Worm (Caenorhabditis elegans) whole organism, mixed stage, embryonic: ENCODE measurements around the gene wbp-11.

Experiments
- M03D4.4 ChIP-seq: sonication (generic microtip); optimal IDR thresholded peaks from 2 replicates; lab custom pipeline; 2017; ENCODE audit warnings: mild to moderate bottlenecking, missing genetic modification characterization, missing compliant biosample characterization
- bed-3 ChIP-seq: fragments of 200-800 bp; sonication (Bioruptor generic); optimal IDR thresholded peaks from 3 replicates; lab custom pipeline; 2018; ENCODE audit warnings: mild to moderate bottlenecking, missing genetic modification characterization, moderate library complexity, missing compliant biosample characterization
- blmp-1 ChIP-seq: fragments of 150-350 bp; optimal IDR thresholded peaks from 2 replicates; lab custom pipeline; 2014; ENCODE audit warnings: missing biosample characterization, missing genetic modification characterization
- ceh-39 ChIP-seq: fragments of 150-350 bp; optimal IDR thresholded peaks from 2 replicates; lab custom pipeline; 2014; ENCODE audit warnings: missing biosample characterization, missing genetic modification characterization
- ceh-43 ChIP-seq: fragments of 200-800 bp; sonication (Bioruptor generic); optimal IDR thresholded peaks from 2 replicates; lab custom pipeline; 2018; ENCODE audit warnings: mild to moderate bottlenecking, missing genetic modification characterization, moderate library complexity, missing compliant biosample characterization
- ceh-83 ChIP-seq: fragments of 200-800 bp; sonication (Bioruptor generic); optimal IDR thresholded peaks from 2 replicates; lab custom pipeline; 2018; ENCODE audit warnings: mild to moderate bottlenecking, missing genetic modification characterization, missing compliant biosample characterization
- ces-1 ChIP-seq: fragments of 150-350 bp; optimal IDR thresholded peaks from 2 replicates; lab custom pipeline; 2014; ENCODE audit warnings: missing biosample characterization, missing genetic modification reagents, missing genetic modification characterization
- flh-1 ChIP-seq: fragments of 200-800 bp; sonication (Bioruptor generic); optimal IDR thresholded peaks from 2 replicates; lab custom pipeline; 2018; ENCODE audit warnings: mild to moderate bottlenecking, missing genetic modification characterization, moderate library complexity, missing compliant biosample characterization
- hlh-1 ChIP-seq: fragments of 150-350 bp; optimal IDR thresholded peaks from 2 replicates; lab custom pipeline; 2014; ENCODE audit warnings: missing biosample characterization, missing genetic modification reagents, missing genetic modification characterization
- lin-13 ChIP-seq: fragments of 150-350 bp; optimal IDR thresholded peaks from 2 replicates; lab custom pipeline; 2014; ENCODE audit warnings: missing biosample characterization, missing genetic modification characterization
- lin-32 ChIP-seq: fragments of 200-800 bp; sonication (Bioruptor generic); optimal IDR thresholded peaks from 2 replicates; lab custom pipeline; 2018; ENCODE audit warnings: mild to moderate bottlenecking, missing genetic modification characterization, missing compliant biosample characterization
- mab-5 ChIP-seq: fragments of 150-350 bp; optimal IDR thresholded peaks from 2 replicates; lab custom pipeline; 2014; ENCODE audit warnings: missing biosample characterization, missing genetic modification characterization
- mep-1 ChIP-seq: fragments of 150-350 bp; optimal IDR thresholded peaks from 2 replicates; lab custom pipeline; 2017; ENCODE audit warnings: missing biosample characterization, missing genetic modification reagents, missing genetic modification characterization, inconsistent platforms
- mls-2 ChIP-seq: sonication (generic microtip); optimal IDR thresholded peaks from 2 replicates; lab custom pipeline; 2016; ENCODE audit warnings: mild to moderate bottlenecking, missing genetic modification characterization, moderate library complexity, missing compliant biosample characterization
- nhr-12 ChIP-seq: fragments of 150-350 bp; optimal IDR thresholded peaks from 2 replicates; lab custom pipeline; 2014; ENCODE audit warnings: missing biosample characterization, missing genetic modification characterization
- nhr-237 ChIP-seq: fragments of 150-350 bp; optimal IDR thresholded peaks from 2 replicates; lab custom pipeline; 2014; ENCODE audit warnings: missing biosample characterization, missing genetic modification characterization
- nhr-76 ChIP-seq: sonication (generic microtip); optimal IDR thresholded peaks from 2 replicates; lab custom pipeline; 2017; ENCODE audit warnings: missing biosample characterization, missing genetic modification characterization
- sem-2 ChIP-seq: fragments of 200-800 bp; sonication (Bioruptor generic); optimal IDR thresholded peaks from 2 replicates; lab custom pipeline; 2018; ENCODE audit warnings: mild to moderate bottlenecking, missing genetic modification characterization, missing compliant biosample characterization
- tbx-8 ChIP-seq: fragments of 200-800 bp; sonication (Bioruptor generic); optimal IDR thresholded peaks from 2 replicates; lab custom pipeline; 2018; ENCODE audit warnings: mild to moderate bottlenecking, missing genetic modification characterization, moderate library complexity, missing compliant biosample characterization
- unc-120 ChIP-seq: sonication (generic microtip); optimal IDR thresholded peaks from 2 replicates; lab custom pipeline; 2017; ENCODE audit warnings: missing genetic modification characterization, missing compliant biosample characterization; ENCODE audit not compliant: poor library complexity, severe bottlenecking
- unc-62 ChIP-seq: fragments of 150-350 bp; optimal IDR thresholded peaks from 2 replicates; lab custom pipeline; 2014; ENCODE audit warnings: missing biosample characterization, missing genetic modification reagents, missing genetic modification characterization
- zip-8 ChIP-seq: fragments of 150-350 bp; optimal IDR thresholded peaks from 2 replicates; lab custom pipeline; 2014; ENCODE audit warnings: missing biosample characterization, missing genetic modification characterization
- ztf-11 ChIP-seq: fragments of 150-350 bp; optimal IDR thresholded peaks from 2 replicates; lab custom pipeline; 2014; ENCODE audit warnings: missing biosample characterization, missing genetic modification characterization

wbp-11 gene

ce11 chrII:10221627-10222026 is 48.9 kb downstream of the wbp-11 start:
- no peak for TF ChIP-seq flh-1
- no peak for TF ChIP-seq hlh-1 (tag; lab: Kevin White, UChicago)
- no peak for TF ChIP-seq zip-8
- TF ChIP-seq lin-13 (tag; lab: Kevin White, UChicago), result no peak
- no peak for TF ChIP-seq ceh-39 (tag; lab: Kevin White, UChicago)
- no peak for TF ChIP-seq nhr-76 (tag; lab: Kevin White, UChicago)
- TF ChIP-seq sem-2 (GFP tag; lab: Kevin White, UChicago), result no peak

ce11 chrII:10222577-10222976 is 49.9 kb downstream of the wbp-11 start, which contains the start of gene plc-3:
Gene plc-3, plus strand, starts transcription at chrII:10222877.
- TF ChIP-seq mab-5 (tag; lab: Kevin White, UChicago), result no peak
- no peak for TF ChIP-seq bed-3
- TF ChIP-seq hlh-1 (tag; lab: Kevin White, UChicago), result no peak
- TF ChIP-seq unc-62 (GFP tag; lab: Kevin White, UChicago), result no peak
- no peak for TF ChIP-seq nhr-237 (tag; lab: Kevin White, UChicago)
- no peak for TF ChIP-seq M03D4.4 (tag; lab: Kevin White, UChicago)
- TF ChIP-seq nhr-12 (tag; lab: Kevin White, UChicago), result no peak
- TF ChIP-seq unc-120 (tag; lab: Kevin White, UChicago), result no peak
- no peak for TF ChIP-seq ceh-43 (GFP tag; lab: Kevin White, UChicago)
- TF ChIP-seq ztf-11 (tag; lab: Kevin White, UChicago), result no peak
- TF ChIP-seq blmp-1 (tag; lab: Kevin White, UChicago), result no peak
- TF ChIP-seq flh-1, result no peak
- TF ChIP-seq mls-2, result no peak
- TF ChIP-seq ceh-83 (GFP tag; lab: Kevin White, UChicago), result no peak
- no peak for TF ChIP-seq zip-8
- no peak for TF ChIP-seq lin-32 (GFP tag; lab: Kevin White, UChicago)
- no peak for TF ChIP-seq sem-2 (GFP tag; lab: Kevin White, UChicago)
- no peak for TF ChIP-seq tbx-8 (GFP tag; lab: Kevin White, UChicago)
- TF ChIP-seq mep-1, result no peak
- no peak for TF ChIP-seq ces-1 (GFP tag; lab: Kevin White, UChicago)
